Worm (Caenorhabditis elegans): ENCODE data around the gene C54D10.3.

Gene C54D10.3

ce11 chrV:12433105-12433504 is 14.7 kb downstream of the C54D10.3 start:
- TF ChIP-seq dao-5 (tag; optimal IDR thresholded peaks at IDR 0.05) (no peak), W03F9.2 (tag; optimal IDR thresholded peaks at IDR 0.05) (no peak), him-1 (tag; optimal IDR thresholded peaks at IDR 0.05) (no peak)

ce11 chrV:12433717-12434116 is 15.3 kb downstream of the C54D10.3 start, which contains the start of gene srh-25:
Gene srh-25 (minus strand): TSS chrV:12433817.
- no peak for TF ChIP-seq him-1 (tag; optimal IDR thresholded peaks at IDR 0.05)
- no peak for TF ChIP-seq dao-5 (tag; optimal IDR thresholded peaks at IDR 0.05)
- no peak for TF ChIP-seq W03F9.2 (tag; optimal IDR thresholded peaks at IDR 0.05)

ce11 chrV:12441420-12441819 is 23.0 kb downstream of the C54D10.3 start, which contains the start of gene pals-37:
Gene pals-37 (minus strand): TSS chrV:12441520.
- TF ChIP-seq him-1 (tag; optimal IDR thresholded peaks at IDR 0.05) (no peak), W03F9.2 (tag; optimal IDR thresholded peaks at IDR 0.05) (no peak), dao-5 (tag; optimal IDR thresholded peaks at IDR 0.05) (no peak)

ce11 chrV:12443754-12444153 is 25.4 kb downstream of the C54D10.3 start, which contains the start of gene pals-39:
Gene pals-39 (minus strand): TSS chrV:12443854.
- no peak for TF ChIP-seq dao-5 (tag; optimal IDR thresholded peaks at IDR 0.05)

- TF ChIP-seq him-1 (tag; optimal IDR thresholded peaks at IDR 0.05), result no peak
- TF ChIP-seq W03F9.2 (tag; optimal IDR thresholded peaks at IDR 0.05), result no peak
- TF ChIP-seq dao-5 (tag; optimal IDR thresholded peaks at IDR 0.05), result no peak
Observed at ce11 chrV:12446895-12447294, 28.5 kb downstream of the C54D10.3 start, which contains the start of the genes pals-38 and C54D10.9. Gene pals-38 (minus strand): TSS chrV:12446995. Gene C54D10.9 (plus strand): TSS chrV:12447153.

- no peak for TF ChIP-seq W03F9.2 (tag; optimal IDR thresholded peaks at IDR 0.05)
- no peak for TF ChIP-seq dao-5 (tag; optimal IDR thresholded peaks at IDR 0.05)
- no peak for TF ChIP-seq him-1 (tag; optimal IDR thresholded peaks at IDR 0.05)
Observed at ce11 chrV:12449902-12450301, 31.5 kb downstream of the C54D10.3 start, which contains the start of gene C54D10.10. Gene C54D10.10 (minus strand): TSS chrV:12450002.

- no peak for TF ChIP-seq W03F9.2 (tag; optimal IDR thresholded peaks at IDR 0.05)
- no peak for TF ChIP-seq him-1 (tag; optimal IDR thresholded peaks at IDR 0.05)
- TF ChIP-seq dao-5 (tag; optimal IDR thresholded peaks at IDR 0.05), result no peak
Observed at ce11 chrV:12450441-12450840, 32.0 kb downstream of the C54D10.3 start, which contains the start of gene F28C1.1. Gene F28C1.1 (plus strand): TSS chrV:12450805.

- no peak for TF ChIP-seq W03F9.2 (tag; optimal IDR thresholded peaks at IDR 0.05)
- TF ChIP-seq him-1 (tag; optimal IDR thresholded peaks at IDR 0.05), result peak; percentile 12
Observed at ce11 chrV:12455695-12456094, 37.3 kb downstream of the C54D10.3 start.

- no peak for TF ChIP-seq W03F9.2 (tag; optimal IDR thresholded peaks at IDR 0.05)
- TF ChIP-seq dao-5 (tag; optimal IDR thresholded peaks at IDR 0.05), result no peak
- no peak for TF ChIP-seq him-1 (tag; optimal IDR thresholded peaks at IDR 0.05)
Observed at ce11 chrV:12460583-12460982, 42.2 kb downstream of the C54D10.3 start.

- TF ChIP-seq him-1 (tag; optimal IDR thresholded peaks at IDR 0.05) (no peak), W03F9.2 (tag; optimal IDR thresholded peaks at IDR 0.05) (no peak), dao-5 (tag; optimal IDR thresholded peaks at IDR 0.05) (no peak)
Observed at ce11 chrV:12462908-12463307, 44.5 kb downstream of the C54D10.3 start, which contains the start of gene egl-10. Gene egl-10 (minus strand): TSS chrV:12463008.

- TF ChIP-seq W03F9.2 (tag; optimal IDR thresholded peaks at IDR 0.05), result no peak
- peak; percentile 52 for TF ChIP-seq him-1 (tag; optimal IDR thresholded peaks at IDR 0.05)
- no peak for TF ChIP-seq dao-5 (tag; optimal IDR thresholded peaks at IDR 0.05)
Observed at ce11 chrV:12465399-12465798, 47.0 kb downstream of the C54D10.3 start.

ce11 chrV:12466653-12467052 is 48.3 kb downstream of the C54D10.3 start:
- TF ChIP-seq him-1 (tag; optimal IDR thresholded peaks at IDR 0.05) (no peak), dao-5 (tag; optimal IDR thresholded peaks at IDR 0.05) (no peak), W03F9.2 (tag; optimal IDR thresholded peaks at IDR 0.05) (no peak)

ce11 chrV:12467755-12468154 is 49.4 kb downstream of the C54D10.3 start:
- TF ChIP-seq him-1 (tag; optimal IDR thresholded peaks at IDR 0.05) (no peak), W03F9.2 (tag; optimal IDR thresholded peaks at IDR 0.05) (peak; percentile 30)

ce11 chrV:12468363-12468762 is 50.0 kb downstream of the C54D10.3 start, which contains the start of gene F28C1.3:
Gene F28C1.3 (plus strand): TSS chrV:12468663.
- TF ChIP-seq him-1 (tag; optimal IDR thresholded peaks at IDR 0.05) (no peak), W03F9.2 (tag; optimal IDR thresholded peaks at IDR 0.05) (no peak), dao-5 (tag; optimal IDR thresholded peaks at IDR 0.05) (no peak)
